Worm (Caenorhabditis elegans) whole organism, L3 larva: ENCODE measurements around the gene T05C7.9.

Experiments used
- R02D3.7 ChIP-seq: fragments of 150-350 bp; optimal IDR thresholded peaks from 2 replicates; lab custom pipeline; 2014; ENCODE audit warnings: missing biosample characterization, missing genetic modification characterization
- ama-1 ChIP-seq: fragments of 150-350 bp; optimal IDR thresholded peaks from 2 replicates; lab custom pipeline; 2018
- egl-5 ChIP-seq: fragments of 150-350 bp; optimal IDR thresholded peaks from 2 replicates; lab custom pipeline; 2017; ENCODE audit warnings: missing biosample characterization, missing genetic modification reagents, missing genetic modification characterization, inconsistent platforms
- mdl-1 ChIP-seq: fragments of 150-350 bp; optimal IDR thresholded peaks from 2 replicates; lab custom pipeline; 2014; ENCODE audit warnings: missing biosample characterization, missing genetic modification characterization
- unc-62 ChIP-seq: fragments of 150-350 bp; sonication (generic microtip); optimal IDR thresholded peaks from 4 replicates; lab custom pipeline; 2014; ENCODE audit warnings: missing biosample characterization, missing genetic modification reagents, missing genetic modification characterization

- no peak for TF ChIP-seq R02D3.7 (tag; lab: Kevin White, UChicago)
- TF ChIP-seq mdl-1 (tag; lab: Kevin White, UChicago): no peak
- TF ChIP-seq ama-1: no peak
- TF ChIP-seq unc-62 (GFP tag; lab: Kevin White, UChicago): no peak
- TF ChIP-seq egl-5: no peak
Measured at ce11 chrIV:80943-81342, 1.9 kb downstream of the T05C7.9 start.
